Fruit fly (Drosophila melanogaster) ovary, adult (tissue): ENCODE data around the gene Sfp33A1.

Source experiments
- CG17801 ChIP-seq: fragments of 200-800 bp; optimal IDR thresholded peaks from 2 replicates; lab custom pipeline; 2019; ENCODE audit warnings: missing biosample characterization, mild to moderate bottlenecking, missing genetic modification characterization, moderate library complexity; ENCODE audit not compliant: partially characterized antibody

Sfp33A1 gene

dm6 chr2L:11754402-11754801 is at the start of gene Sfp33A1:
Gene Sfp33A1, minus strand, starts transcription at chr2L:11754502.
- no peak for TF ChIP-seq CG17801

- no peak for TF ChIP-seq CG17801
Observed at dm6 chr2L:11797127-11797526, 42.8 kb upstream of the Sfp33A1 start.

dm6 chr2L:11793986-11794385 is 39.7 kb upstream of the Sfp33A1 start, which contains the start of gene CG14937:
Gene CG14937, minus strand, starts transcription at chr2L:11794086.
- no peak for TF ChIP-seq CG17801

- TF ChIP-seq CG17801: no peak
Observed at dm6 chr2L:11792265-11792664, 38.0 kb upstream of the Sfp33A1 start, which contains the start of gene Tsp33B. Gene Tsp33B, minus strand, starts transcription at chr2L:11792365.

- TF ChIP-seq CG17801: no peak
Observed at dm6 chr2L:11789690-11790089, 35.4 kb upstream of the Sfp33A1 start, which contains the start of gene CG14932. Gene CG14932, plus strand, starts transcription at chr2L:11789919.

- no peak for TF ChIP-seq CG17801
Observed at dm6 chr2L:11788034-11788433, 33.7 kb upstream of the Sfp33A1 start, which contains the start of gene CG14931. Gene CG14931, plus strand, starts transcription at chr2L:11788334.

dm6 chr2L:11753922-11754321 is 380 bp downstream of the Sfp33A1 start, which contains the start of gene CG42471:
Gene CG42471, minus strand, starts transcription at chr2L:11754022.
- TF ChIP-seq CG17801: no peak

- no peak for TF ChIP-seq CG17801
Observed at dm6 chr2L:11753455-11753854, 847 bp downstream of the Sfp33A1 start, which contains the start of gene CG42470. Gene CG42470, minus strand, starts transcription at chr2L:11753555.

dm6 chr2L:11740595-11740994 is 13.7 kb downstream of the Sfp33A1 start:
- TF ChIP-seq CG17801: no peak

dm6 chr2L:11738554-11738982 is 15.7 kb downstream of the Sfp33A1 start, which contains the start of gene Vha100-5:
Gene Vha100-5, plus strand, starts transcription at chr2L:11738948.
- TF ChIP-seq CG17801: no peak

- TF ChIP-seq CG17801: no peak
Observed at dm6 chr2L:11737648-11738047, 16.7 kb downstream of the Sfp33A1 start.

- TF ChIP-seq CG17801: peak; percentile 17
Observed at dm6 chr2L:11735975-11736374, 18.3 kb downstream of the Sfp33A1 start.
